Worm (Caenorhabditis elegans): ENCODE measurements around the gene col-154.
"Not testable (repeated sequence)": the region's sequence is repeated elsewhere in the genome, so short reads cannot be mapped to it uniquely, and the experiment has no call there.

The col-154 gene

ce11 chrV:11392020-11392419 lies 6.9 kb downstream of the col-154 start, which contains the start of gene nas-16:
Gene nas-16, plus strand, starts transcription at chrV:11392320.
- TF ChIP-seq nhr-21 (tag; optimal IDR thresholded peaks at IDR 0.05) = no peak

ce11 chrV:11395024-11395423 lies 9.9 kb downstream of the col-154 start, which contains the start of gene K03B8.4:
Gene K03B8.4, minus strand, starts transcription at chrV:11395124.
- not testable (repeated sequence) for TF ChIP-seq lin-11 (tag; optimal IDR thresholded peaks at IDR 0.05); lin-13 (GFP tag; optimal IDR thresholded peaks at IDR 0.05); nhr-77 (tag; optimal IDR thresholded peaks at IDR 0.05)

ce11 chrV:11396134-11396533 lies 11.0 kb downstream of the col-154 start, which contains the start of gene nas-18:
Gene nas-18, plus strand, starts transcription at chrV:11396434.
- not testable (repeated sequence) for TF ChIP-seq ztf-1 (GFP tag; conservative IDR thresholded peaks at IDR 0.05); nhr-23 (tag; optimal IDR thresholded peaks at IDR 0.05); dmd-4 (tag; optimal IDR thresholded peaks at IDR 0.05)

ce11 chrV:11398616-11399015 lies 13.5 kb downstream of the col-154 start, which contains the start of gene nas-17:
Gene nas-17, plus strand, starts transcription at chrV:11398916.
- TF ChIP-seq nhr-10 (tag; optimal IDR thresholded peaks at IDR 0.05) = no peak
- no peak for TF ChIP-seq nhr-21 (tag; optimal IDR thresholded peaks at IDR 0.05)
- TF ChIP-seq Y55F3AM.14 (GFP tag; optimal IDR thresholded peaks at IDR 0.05) = no peak
- no peak for TF ChIP-seq lsy-2 (tag; optimal IDR thresholded peaks at IDR 0.05)
- TF ChIP-seq nhr-11 (tag; optimal IDR thresholded peaks at IDR 0.05) = no peak
- TF ChIP-seq aly-2 (tag; optimal IDR thresholded peaks at IDR 0.05) = no peak
- TF ChIP-seq snpc-4 (tag; optimal IDR thresholded peaks at IDR 0.05) = no peak
- TF ChIP-seq peb-1 (tag; optimal IDR thresholded peaks at IDR 0.05) = no peak

- TF ChIP-seq lsy-2 (tag; optimal IDR thresholded peaks at IDR 0.05) = no peak
- TF ChIP-seq fos-1 (tag; optimal IDR thresholded peaks at IDR 0.05) = no peak
- no peak for TF ChIP-seq nhr-11 (tag; optimal IDR thresholded peaks at IDR 0.05)
- no peak for TF ChIP-seq skn-1 (tag; optimal IDR thresholded peaks at IDR 0.05)
- no peak for TF ChIP-seq sem-4 (tag; optimal IDR thresholded peaks at IDR 0.05)
- TF ChIP-seq Y55F3AM.14 (GFP tag; optimal IDR thresholded peaks at IDR 0.05) = no peak
- no peak for TF ChIP-seq nhr-129 (tag; optimal IDR thresholded peaks at IDR 0.05)
- no peak for TF ChIP-seq R02D3.7 (tag; optimal IDR thresholded peaks at IDR 0.05)
These were observed 17.4 kb downstream of the col-154 start, which contains the start of gene nas-19 for ce11 chrV:11402610-11403009. Gene nas-19, minus strand, starts transcription at chrV:11402710.

ce11 chrV:11403059-11403458 lies 17.9 kb downstream of the col-154 start:
- TF ChIP-seq sma-9 (GFP tag; optimal IDR thresholded peaks at IDR 0.05) (peak; percentile 24), sma-9 (tag; optimal IDR thresholded peaks at IDR 0.05) (no peak), ceh-16 (tag; optimal IDR thresholded peaks at IDR 0.05) (no peak), fos-1 (tag; optimal IDR thresholded peaks at IDR 0.05) (peak; percentile 71), unc-55 (GFP tag; optimal IDR thresholded peaks at IDR 0.05) (no peak), lin-13 (GFP tag; optimal IDR thresholded peaks at IDR 0.05) (no peak), Y55F3AM.14 (GFP tag; optimal IDR thresholded peaks at IDR 0.05) (no peak), gmeb-1 (tag; optimal IDR thresholded peaks at IDR 0.05) (no peak), crh-2 (tag; optimal IDR thresholded peaks at IDR 0.05) (no peak)

DNA sequence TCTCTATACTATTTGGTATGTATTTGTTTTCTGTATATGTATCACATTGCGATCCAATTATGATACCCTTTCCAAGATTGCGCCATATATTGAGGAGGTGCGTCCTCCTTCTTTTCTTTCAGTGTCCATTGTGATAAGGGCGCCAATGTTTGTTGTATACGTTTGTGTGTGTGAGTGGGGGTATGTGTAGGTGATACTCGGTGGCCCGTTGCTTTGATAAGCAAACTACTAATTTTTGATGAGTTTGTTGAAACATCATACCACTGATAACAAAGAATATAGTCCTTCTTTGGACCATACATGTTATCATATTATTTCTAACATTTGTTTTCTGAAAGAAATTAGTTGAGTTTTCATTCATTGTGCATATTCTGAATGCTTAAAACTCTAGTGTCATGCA lies 18.5 kb downstream of the col-154 start:
- TF ChIP-seq sma-3 (GFP tag; optimal IDR thresholded peaks at IDR 0.05) (no peak), ztf-4 (tag; optimal IDR thresholded peaks at IDR 0.05) (no peak), C34F6.9 (tag; optimal IDR thresholded peaks at IDR 0.05) (no peak), Y55F3AM.14 (GFP tag; optimal IDR thresholded peaks at IDR 0.05) (no peak), dmd-4 (tag; optimal IDR thresholded peaks at IDR 0.05) (no peak), nhr-6 (tag; optimal IDR thresholded peaks at IDR 0.05) (no peak), crh-2 (tag; optimal IDR thresholded peaks at IDR 0.05) (peak; percentile 45), mbf-1 (tag; optimal IDR thresholded peaks at IDR 0.05) (no peak), lsy-2 (tag; optimal IDR thresholded peaks at IDR 0.05) (no peak), nhr-21 (tag; optimal IDR thresholded peaks at IDR 0.05) (no peak), F13H6.1 (tag; optimal IDR thresholded peaks at IDR 0.05) (peak; percentile 15), peb-1 (tag; optimal IDR thresholded peaks at IDR 0.05) (no peak), lin-39 (tag; optimal IDR thresholded peaks at IDR 0.05) (no peak), nhr-25 (tag; optimal IDR thresholded peaks at IDR 0.05) (no peak), blmp-1 (tag; optimal IDR thresholded peaks at IDR 0.05; ENCODE audit: insufficient read depth) (no peak), mdl-1 (tag; optimal IDR thresholded peaks at IDR 0.05) (no peak), fos-1 (tag; optimal IDR thresholded peaks at IDR 0.05) (peak; percentile 70), sma-9 (GFP tag; optimal IDR thresholded peaks at IDR 0.05) (peak; percentile 24), sma-9 (tag; optimal IDR thresholded peaks at IDR 0.05) (no peak), ztf-1 (GFP tag; conservative IDR thresholded peaks at IDR 0.05) (no peak), nhr-12 (tag; optimal IDR thresholded peaks at IDR 0.05) (no peak), unc-39 (tag; optimal IDR thresholded peaks at IDR 0.05) (no peak), skn-1 (tag; optimal IDR thresholded peaks at IDR 0.05) (no peak)

Measured in whole organism, L2 larva.